Worm (Caenorhabditis elegans): Measurements from ENCODE around the gene lec-2.
A peak's percentile ranks its signal among the peaks of the same experiment; 100 is the strongest.

lec-2 gene

ce11 chrII:9967999-9968706 is 47.8 kb downstream of the lec-2 start, which contains the start of the genes R53.4 and psf-1 (continued):
- TF ChIP-seq lin-15B (tag; optimal IDR thresholded peaks at IDR 0.05) (no peak), zfp-2 (tag; optimal IDR thresholded peaks at IDR 0.05) (no peak), pqm-1 (tag; optimal IDR thresholded peaks at IDR 0.05) (peak; percentile 3), fos-1 (tag; optimal IDR thresholded peaks at IDR 0.05) (no peak), lin-13 (GFP tag; optimal IDR thresholded peaks at IDR 0.05) (peak; percentile 2), F49E8.2 (tag; optimal IDR thresholded peaks at IDR 0.05; ENCODE audit: borderline replicate concordance) (no peak), ztf-7 (tag; optimal IDR thresholded peaks at IDR 0.05) (no peak), dve-1 (tag; optimal IDR thresholded peaks at IDR 0.05; ENCODE audit: insufficient read depth) (peak; percentile 43), nhr-76 (tag; optimal IDR thresholded peaks at IDR 0.05) (no peak), php-3 (GFP tag; IDR thresholded peaks at IDR 0.05) (no peak), saeg-2 (GFP tag; IDR thresholded peaks at IDR 0.05) (no peak), nhr-77 (tag; optimal IDR thresholded peaks at IDR 0.05) (peak; percentile 31), ZK546.5 (tag; optimal IDR thresholded peaks at IDR 0.05) (no peak), zip-11 (GFP tag; IDR thresholded peaks at IDR 0.05) (no peak), ces-1 (GFP tag; optimal IDR thresholded peaks at IDR 0.05) (no peak), hif-1 (tag; optimal IDR thresholded peaks at IDR 0.05) (peak in 1 of 2 experiments; percentile 82), nhr-237 (tag; optimal IDR thresholded peaks at IDR 0.05) (no peak), cey-2 (tag; optimal IDR thresholded peaks at IDR 0.05; ENCODE audit: borderline replicate concordance, insufficient read depth) (no peak), mes-2 (tag; optimal IDR thresholded peaks at IDR 0.05; ENCODE audit: poor library complexity, severe bottlenecking) (peak; percentile 97), ceh-62 (tag; optimal IDR thresholded peaks at IDR 0.05) (no peak), set-16 (GFP tag; IDR thresholded peaks at IDR 0.05) (no peak), vab-7 (GFP tag; IDR thresholded peaks at IDR 0.05) (peak; percentile 30; the same call in 1 of the 2 replicates), gei-8 (GFP tag; optimal IDR thresholded peaks at IDR 0.05) (no peak), nhr-111 (GFP tag; optimal IDR thresholded peaks at IDR 0.05) (no peak), rbr-2 (tag; optimal IDR thresholded peaks at IDR 0.05) (peak; percentile 49), aly-2 (tag; optimal IDR thresholded peaks at IDR 0.05) (no peak), Y105C5A.15 (GFP tag; IDR thresholded peaks at IDR 0.05) (no peak), Y48G9A.11 (GFP tag; IDR thresholded peaks at IDR 0.05) (no peak), nhr-6 (tag; optimal IDR thresholded peaks at IDR 0.05) (peak; percentile 42), Y5F2A.4 (GFP tag; optimal IDR thresholded peaks at IDR 0.05) (no peak), ama-1 (optimal IDR thresholded peaks at IDR 0.05) (no peak), ceh-44 (GFP tag; IDR thresholded peaks at IDR 0.05) (peak; percentile 61; the same call in 1 of the 2 replicates), skn-1 (tag; optimal IDR thresholded peaks at IDR 0.05) (no peak), egl-27 (tag; optimal IDR thresholded peaks at IDR 0.05) (no peak), nhr-28 (tag; optimal IDR thresholded peaks at IDR 0.05) (peak; percentile 40), fkh-10 (GFP tag; optimal IDR thresholded peaks at IDR 0.05) (peak; percentile 2), lir-3 (tag; optimal IDR thresholded peaks at IDR 0.05) (no peak), ceh-20 (GFP tag; IDR thresholded peaks at IDR 0.05) (no peak), aha-1 (tag) (no peak), ceh-32 (tag; optimal IDR thresholded peaks at IDR 0.05; ENCODE audit: poor library complexity) (no peak)

ce11 chrII:9966954-9967353 is 49.0 kb downstream of the lec-2 start, which contains the start of gene dtmk-1:
Gene dtmk-1 (minus strand): TSS chrII:9967099.
- TF ChIP-seq pha-4 (GFP tag; IDR thresholded peaks at IDR 0.05) (0 out of 2 replicates have a peak, but pooled peaks have one; percentile 10), pha-4 (tag; optimal IDR thresholded peaks at IDR 0.05) (no peak), zfp-3 (GFP tag; conservative IDR thresholded peaks at IDR 0.05) (0 out of 2 replicates have a peak, but pooled peaks have one; percentile 9), lin-38 (GFP tag; IDR thresholded peaks at IDR 0.05) (peak; percentile 33; the same call in 1 of the 2 replicates), ama-1 (optimal IDR thresholded peaks at IDR 0.05) (peak; percentile 32), nhr-25 (tag; optimal IDR thresholded peaks at IDR 0.05; ENCODE audit: borderline replicate concordance, insufficient read depth) (peak; percentile 5), egl-43 (GFP tag; IDR thresholded peaks at IDR 0.05) (no peak), lin-13 (GFP tag; optimal IDR thresholded peaks at IDR 0.05) (peak; percentile 12), dmd-8 (GFP tag; IDR thresholded peaks at IDR 0.05) (no peak)
